Fruit fly (Drosophila melanogaster) whole organism, embryonic: Measurements from ENCODE around the gene Nf-YA.
A peak's percentile ranks its signal among the peaks of the same experiment; 100 is the strongest.

Experiments
- Asciz ChIP-seq: fragments of 200-800 bp; sonication (Bioruptor generic); optimal IDR thresholded peaks from 2 replicates; lab custom pipeline; 2017; ENCODE audit warnings: missing biosample characterization, mild to moderate bottlenecking, missing genetic modification characterization, missing genetic modification reagents
- Atf-2 ChIP-seq: fragments of 200-800 bp; sonication (Bioruptor generic); optimal IDR thresholded peaks from 2 replicates; lab custom pipeline; 2016; ENCODE audit warnings: missing biosample characterization, missing genetic modification characterization
- CG10209 ChIP-seq: fragments of 200-800 bp; sonication (Bioruptor generic); optimal IDR thresholded peaks from 3 replicates; lab custom pipeline; 2017; ENCODE audit warnings: missing biosample characterization, mild to moderate bottlenecking, missing genetic modification characterization, missing genetic modification reagents
- CG1024 ChIP-seq: fragments of 200-800 bp; sonication (Bioruptor generic); IDR thresholded peaks from 2 replicates; pipeline ENCODE4 v1.3.6; 2022; ENCODE audit warnings: missing biosample characterization, missing genetic modification characterization
- CG12071 ChIP-seq: fragments of 200-800 bp; sonication (Bioruptor generic); optimal IDR thresholded peaks from 3 replicates; lab custom pipeline; 2018; ENCODE audit warnings: missing biosample characterization, mild to moderate bottlenecking, missing genetic modification characterization
- CG1529 ChIP-seq: fragments of 200-800 bp; sonication (Bioruptor generic); optimal IDR thresholded peaks from 3 replicates; lab custom pipeline; 2018; ENCODE audit warnings: missing biosample characterization, missing genetic modification characterization
- CG17328 ChIP-seq: fragments of 200-800 bp; sonication (Bioruptor generic); IDR thresholded peaks from 2 replicates; pipeline ENCODE4 v1.3.6; 2022; ENCODE audit warnings: missing biosample characterization, missing genetic modification characterization
- CG18262 ChIP-seq: fragments of 200-800 bp; optimal IDR thresholded peaks from 3 replicates; lab custom pipeline; 2019; ENCODE audit warnings: missing biosample characterization, mild to moderate bottlenecking, missing genetic modification characterization, moderate library complexity
- CG2889 ChIP-seq: fragments of 200-800 bp; sonication (Bioruptor generic); IDR thresholded peaks from 3 replicates; pipeline ENCODE4 v1.3.6; 2022; ENCODE audit warnings: missing biosample characterization, missing genetic modification characterization
- CG3163 ChIP-seq: fragments of 200-800 bp; sonication (Bioruptor generic); optimal IDR thresholded peaks from 3 replicates; lab custom pipeline; 2016; ENCODE audit warnings: missing biosample characterization, missing genetic modification characterization
- CG34224 ChIP-seq: fragments of 200-800 bp; sonication (Bioruptor generic); IDR thresholded peaks from 3 replicates; pipeline ENCODE4 v1.3.6; 2022; ENCODE audit warnings: missing biosample characterization, missing genetic modification characterization; ENCODE audit not compliant: partially characterized antibody
- CG4730 ChIP-seq: fragments of 200-800 bp; sonication (Bioruptor generic); IDR thresholded peaks from 2 replicates; pipeline ENCODE4 v1.3.6; 2022; ENCODE audit warnings: missing biosample characterization, missing genetic modification characterization
- CG7556 ChIP-seq: fragments of 200-800 bp; sonication (Bioruptor generic); optimal IDR thresholded peaks from 2 replicates; lab custom pipeline; 2017; ENCODE audit warnings: missing biosample characterization, mild to moderate bottlenecking, missing genetic modification characterization
- CG8290 ChIP-seq, 3 experiments: fragments of 200-800 bp; sonication (Bioruptor generic); optimal IDR thresholded peaks; 2 replicates each; lab custom pipeline; 2016 to 2019; ENCODE audit warnings: missing biosample characterization in 3 of 3, missing genetic modification characterization in 3 of 3, mild to moderate bottlenecking in 2 of 3, moderate library complexity in 1 of 3
- CG8388 ChIP-seq: fragments of 200-800 bp; sonication (Bioruptor generic); optimal IDR thresholded peaks from 2 replicates; lab custom pipeline; 2019; ENCODE audit warnings: missing biosample characterization, mild to moderate bottlenecking, missing genetic modification characterization, moderate library complexity
- CG8478 ChIP-seq: fragments of >200 bp; optimal IDR thresholded peaks from 2 replicates; lab custom pipeline; 2018
- CG9437 ChIP-seq: fragments of 200-800 bp; sonication (Bioruptor generic); optimal IDR thresholded peaks from 2 replicates; lab custom pipeline; 2018; ENCODE audit warnings: missing biosample characterization, mild to moderate bottlenecking, missing genetic modification characterization
- CG9797 ChIP-seq: fragments of 200-800 bp; sonication (Bioruptor generic); optimal IDR thresholded peaks from 3 replicates; lab custom pipeline; 2018; ENCODE audit warnings: missing biosample characterization, mild to moderate bottlenecking, missing genetic modification characterization
- CrebB ChIP-seq: fragments of 200-800 bp; sonication (Bioruptor generic); optimal IDR thresholded peaks from 3 replicates; lab custom pipeline; 2018; ENCODE audit warnings: missing biosample characterization, mild to moderate bottlenecking, missing genetic modification characterization
- D19B ChIP-seq: fragments of 200-800 bp; sonication (Bioruptor generic); optimal IDR thresholded peaks from 2 replicates; lab custom pipeline; 2017; ENCODE audit warnings: missing biosample characterization, mild to moderate bottlenecking, missing genetic modification characterization
- E2f1 ChIP-seq: fragments of 200-800 bp; sonication (Bioruptor generic); IDR thresholded peaks from 2 replicates; pipeline ENCODE4 v1.3.6; 2022; ENCODE audit warnings: missing biosample characterization, missing genetic modification characterization
- Fer2 ChIP-seq: fragments of 200-800 bp; sonication (Bioruptor generic); optimal IDR thresholded peaks from 2 replicates; lab custom pipeline; 2018; ENCODE audit warnings: missing biosample characterization, mild to moderate bottlenecking, missing genetic modification characterization, moderate library complexity
- Fer3 ChIP-seq: fragments of 200-800 bp; sonication (Bioruptor generic); optimal IDR thresholded peaks from 2 replicates; lab custom pipeline; 2018; ENCODE audit warnings: missing biosample characterization, mild to moderate bottlenecking, missing genetic modification characterization, moderate library complexity
- Gsc ChIP-seq: fragments of 200-800 bp; sonication (Bioruptor generic); IDR thresholded peaks from 2 replicates; pipeline ENCODE4 v1.3.6; 2022; ENCODE audit warnings: missing biosample characterization, missing genetic modification characterization
- H15 ChIP-seq: fragments of 200-800 bp; sonication (Bioruptor generic); IDR thresholded peaks from 3 replicates; pipeline ENCODE4 v1.3.6; 2022; ENCODE audit warnings: missing biosample characterization, missing genetic modification characterization
- H2.0 ChIP-seq: fragments of 200-800 bp; sonication (Bioruptor generic); IDR thresholded peaks from 2 replicates; pipeline ENCODE4 v1.3.6; 2022; ENCODE audit warnings: missing biosample characterization, missing genetic modification characterization
- HmgD ChIP-seq: fragments of 200-800 bp; sonication (Bioruptor generic); optimal IDR thresholded peaks from 3 replicates; lab custom pipeline; 2016; ENCODE audit warnings: missing biosample characterization, missing genetic modification characterization
- Hmr ChIP-seq: fragments of 200-800 bp; sonication (Bioruptor generic); optimal IDR thresholded peaks from 3 replicates; lab custom pipeline; 2017; ENCODE audit warnings: mild to moderate bottlenecking, missing biosample characterization, missing genetic modification reagents, missing genetic modification characterization
- Hr51 ChIP-seq, 2 experiments: fragments of 200-800 bp; sonication (Bioruptor generic); optimal IDR thresholded peaks; 2 replicates in 1 of 2; 3 replicates in 1 of 2; lab custom pipeline; 2016 to 2018; ENCODE audit warnings: missing biosample characterization in 2 of 2, missing genetic modification characterization in 2 of 2, mild to moderate bottlenecking in 1 of 2, moderate library complexity in 1 of 2
- NC2α ChIP-seq: fragments of 200-800 bp; sonication (Bioruptor generic); optimal IDR thresholded peaks from 2 replicates; lab custom pipeline; 2016; ENCODE audit warnings: missing biosample characterization, missing genetic modification characterization
- Poxn ChIP-seq: fragments of 200-800 bp; sonication (Bioruptor generic); IDR thresholded peaks from 2 replicates; pipeline ENCODE4 v1.3.6; 2022; ENCODE audit warnings: missing biosample characterization, missing genetic modification characterization
- Ptx1 ChIP-seq: fragments of 200-800 bp; sonication (Bioruptor generic); IDR thresholded peaks from 2 replicates; pipeline ENCODE4 v1.3.6; 2022; ENCODE audit warnings: missing biosample characterization, missing genetic modification characterization
- Ravus ChIP-seq: fragments of 200-800 bp; sonication (Bioruptor generic); IDR thresholded peaks from 2 replicates; pipeline ENCODE4 v1.3.6; 2022; ENCODE audit warnings: missing biosample characterization, missing genetic modification characterization
- Vsx1 ChIP-seq: fragments of 200-800 bp; sonication (Bioruptor generic); optimal IDR thresholded peaks from 2 replicates; lab custom pipeline; 2017; ENCODE audit warnings: missing biosample characterization, mild to moderate bottlenecking, missing genetic modification characterization, missing genetic modification reagents
- amos ChIP-seq: fragments of 200-800 bp; sonication (Bioruptor generic); IDR thresholded peaks from 2 replicates; pipeline ENCODE4 v1.3.6; 2022; ENCODE audit warnings: missing biosample characterization, missing genetic modification characterization; ENCODE audit not compliant: partially characterized antibody
- ash1 ChIP-seq: fragments of 200-800 bp; sonication (Bioruptor generic); optimal IDR thresholded peaks from 2 replicates; lab custom pipeline; 2018; ENCODE audit warnings: missing biosample characterization, mild to moderate bottlenecking, missing genetic modification characterization
- caup ChIP-seq: fragments of 200-800 bp; sonication (Bioruptor generic); optimal IDR thresholded peaks from 3 replicates; lab custom pipeline; 2017; ENCODE audit warnings: missing biosample characterization, mild to moderate bottlenecking, missing genetic modification characterization, moderate library complexity; ENCODE audit not compliant: severe bottlenecking
- crc ChIP-seq: fragments of 200-800 bp; sonication (Bioruptor generic); optimal IDR thresholded peaks from 2 replicates; lab custom pipeline; 2016; ENCODE audit warnings: missing biosample characterization, missing genetic modification characterization
- dmrt11E ChIP-seq: fragments of 200-800 bp; sonication (Bioruptor generic); optimal IDR thresholded peaks from 3 replicates; lab custom pipeline; 2018; ENCODE audit warnings: missing biosample characterization, mild to moderate bottlenecking, missing genetic modification characterization, moderate library complexity
- fru ChIP-seq: fragments of >200 bp; optimal IDR thresholded peaks from 2 replicates; lab custom pipeline; 2017
- gt ChIP-seq: fragments of 200-800 bp; sonication (Bioruptor generic); IDR thresholded peaks from 2 replicates; pipeline ENCODE4 v1.3.6; 2022; ENCODE audit warnings: missing biosample characterization, missing genetic modification characterization
- h ChIP-seq: fragments of >200 bp; optimal IDR thresholded peaks from 2 replicates; lab custom pipeline; 2017
- ind ChIP-seq: fragments of 200-800 bp; sonication (Bioruptor generic); optimal IDR thresholded peaks from 3 replicates; lab custom pipeline; 2016; ENCODE audit warnings: missing biosample characterization, missing genetic modification characterization
- jing ChIP-seq: fragments of 200-800 bp; sonication (Bioruptor generic); optimal IDR thresholded peaks from 2 replicates; lab custom pipeline; 2018; ENCODE audit warnings: missing biosample characterization, mild to moderate bottlenecking, missing genetic modification characterization
- org-1 ChIP-seq: fragments of 200-800 bp; sonication (Bioruptor generic); optimal IDR thresholded peaks from 2 replicates; lab custom pipeline; 2017; ENCODE audit warnings: missing biosample characterization, missing genetic modification characterization
- p53 ChIP-seq: fragments of 200-800 bp; sonication (Bioruptor generic); optimal IDR thresholded peaks from 2 replicates; lab custom pipeline; 2016; ENCODE audit warnings: missing biosample characterization, missing genetic modification characterization
- pnt ChIP-seq: fragments of 200-800 bp; sonication (Bioruptor generic); optimal IDR thresholded peaks from 3 replicates; lab custom pipeline; 2016; ENCODE audit warnings: missing biosample characterization, missing genetic modification characterization
- sens-2 ChIP-seq: fragments of 200-800 bp; sonication (Bioruptor generic); IDR thresholded peaks from 2 replicates; pipeline ENCODE4 v1.3.6; 2022; ENCODE audit warnings: missing biosample characterization, missing genetic modification characterization
- sima ChIP-seq: fragments of 200-800 bp; sonication (Bioruptor generic); optimal IDR thresholded peaks from 2 replicates; lab custom pipeline; 2016; ENCODE audit warnings: missing biosample characterization, missing genetic modification characterization
- vnd ChIP-seq: fragments of 200-800 bp; sonication (Bioruptor generic); IDR thresholded peaks from 3 replicates; pipeline ENCODE4 v1.3.6; 2022; ENCODE audit warnings: missing biosample characterization, missing genetic modification characterization; ENCODE audit not compliant: partially characterized antibody
- yki ChIP-seq: fragments of >200 bp; optimal IDR thresholded peaks from 3 replicates; lab custom pipeline; 2018

Gene Nf-YA

DNA sequence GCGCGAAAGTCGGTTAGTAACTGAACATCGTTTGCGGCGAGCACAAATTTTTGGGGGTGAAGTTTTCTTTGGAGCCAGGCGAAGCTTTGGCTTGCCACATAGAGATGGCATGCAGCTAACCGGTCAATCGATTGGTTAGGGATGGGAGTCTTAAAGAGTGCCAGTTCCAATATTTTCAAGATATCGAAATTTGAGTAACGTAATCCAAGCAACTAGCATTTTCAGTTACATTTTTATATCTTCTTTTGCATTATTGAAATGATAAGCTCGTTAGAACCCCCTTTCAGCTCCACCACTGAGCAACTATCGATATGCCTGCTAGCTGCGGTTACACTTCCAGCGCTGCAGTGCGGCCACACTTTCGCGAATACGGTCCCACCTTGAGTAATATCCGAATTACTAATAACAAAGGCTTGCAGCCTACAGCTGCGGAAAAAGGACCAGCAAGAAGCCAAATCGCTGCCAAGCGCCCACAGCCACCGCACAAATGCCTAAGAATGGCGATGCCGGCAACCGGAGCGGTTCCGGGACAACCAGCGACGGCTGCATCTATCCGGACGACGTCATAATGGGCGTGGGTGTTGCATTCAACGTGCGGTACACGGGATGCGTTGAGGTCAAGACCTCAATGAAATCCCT, 15.3 kb downstream of the Nf-YA start, which contains the start of the genes Atat and Shc (continued):
- TF ChIP-seq caup (GFP tag; lab: Kevin White, UChicago) (peak; percentile 99), CG7556 (GFP tag; lab: Kevin White, UChicago) (peak; percentile 96), CG3163 (GFP tag; lab: Kevin White, UChicago) (peak; percentile 96), CG1024 (peak; percentile 96), HmgD (GFP tag; lab: Kevin White, UChicago) (peak; percentile 100), CG10209 (GFP tag; lab: Kevin White, UChicago) (peak; percentile 99), sima (peak; percentile 98), CG9437 (GFP tag; lab: Kevin White, UChicago) (peak; percentile 77), CG2889 (GFP tag; lab: Robert Waterston, UW) (peak; percentile 100), Ptx1 (peak; percentile 100), Fer3 (tag; lab: Kevin White, UChicago) (peak; percentile 99), CG17328 (peak; percentile 99), amos (GFP tag; lab: Robert Waterston, UW) (peak; percentile 88), jing (peak; percentile 99), Poxn (GFP tag; lab: Robert Waterston, UW) (peak; percentile 99), dmrt11E (tag; lab: Kevin White, UChicago) (peak; percentile 98), H15 (GFP tag; lab: Robert Waterston, UW) (peak; percentile 100), Hmr (GFP tag; lab: Kevin White, UChicago) (peak; percentile 99), sens-2 (GFP tag; lab: Robert Waterston, UW) (peak; percentile 98), Atf-2 (GFP tag; lab: Kevin White, UChicago) (peak; percentile 99), pnt (GFP tag; lab: Kevin White, UChicago) (peak; percentile 100), fru (lab: Kevin White, UChicago) (no peak), NC2α (GFP tag; lab: Kevin White, UChicago) (peak; percentile 98), crc (peak; percentile 98), gt (peak; percentile 99), CG9797 (GFP tag; lab: Kevin White, UChicago) (peak; percentile 100), Fer2 (tag; lab: Kevin White, UChicago) (peak; percentile 99), CG34224 (GFP tag; lab: Robert Waterston, UW) (peak; percentile 86), E2f1 (GFP tag; lab: Robert Waterston, UW) (peak; percentile 99), H2.0 (GFP tag; lab: Robert Waterston, UW) (peak; percentile 99), CG4730 (GFP tag; lab: Robert Waterston, UW) (peak; percentile 99), p53 (peak; percentile 99), CrebB (tag; lab: Kevin White, UChicago) (peak; percentile 97), CG8388 (GFP tag; lab: Kevin White, UChicago) (peak; percentile 94), Vsx1 (GFP tag; lab: Kevin White, UChicago) (peak; percentile 92), vnd (peak; percentile 93), Asciz (peak; percentile 92), Gsc (peak; percentile 99), CG1529 (GFP tag; lab: Kevin White, UChicago) (peak; percentile 94), Hr51 (GFP tag; optimal IDR thresholded peaks at IDR 0.05; lab: Kevin White, UChicago) (peak; percentile 97 to 100), CG8478 (lab: Kevin White, UChicago) (peak; percentile 55), ind (peak; percentile 100), yki (no peak), CG18262 (tag; lab: Kevin White, UChicago) (peak; percentile 96), Ravus (GFP tag; lab: Robert Waterston, UW) (peak; percentile 99), ash1 (GFP tag; lab: Kevin White, UChicago) (peak; percentile 93), h (lab: Kevin White, UChicago) (no peak), D19B (peak; percentile 97), CG8290 (GFP tag; optimal IDR thresholded peaks at IDR 0.05; lab: Kevin White, UChicago) (peak; percentile 99), CG8290 (tag; optimal IDR thresholded peaks at IDR 0.05; lab: Kevin White, UChicago) (peak; percentile 98 to 100), CG12071 (GFP tag; lab: Kevin White, UChicago) (peak; percentile 97), org-1 (GFP tag; lab: Kevin White, UChicago) (peak; percentile 96)
